Worm (Caenorhabditis elegans): Measurements from ENCODE around the gene chil-6.
"Not testable (repeated sequence)": the region's sequence is repeated elsewhere in the genome, so short reads cannot be mapped to it uniquely, and the experiment has no call there.

The chil-6 gene

DNA sequence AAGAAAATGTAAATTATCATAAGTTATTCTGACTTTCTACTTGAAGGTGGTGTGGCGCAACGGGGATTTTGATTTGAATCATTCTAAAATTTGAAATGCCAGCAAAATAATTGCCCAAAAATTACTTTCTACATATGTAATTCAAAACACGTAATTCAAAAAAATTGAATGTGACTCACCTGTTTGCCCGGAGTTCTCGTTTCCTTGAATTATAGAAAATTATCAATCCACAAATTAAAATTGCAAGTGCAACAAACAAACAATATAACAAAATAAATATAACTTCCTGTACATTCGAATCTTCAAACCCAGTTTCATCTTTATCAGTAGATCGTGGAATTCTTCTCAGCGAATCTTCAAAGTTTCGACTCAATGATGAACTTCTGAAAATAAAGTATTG, 10.5 kb upstream of the chil-6 start:
- TF ChIP-seq unc-62 (GFP tag; optimal IDR thresholded peaks at IDR 0.05), result no peak

DNA sequence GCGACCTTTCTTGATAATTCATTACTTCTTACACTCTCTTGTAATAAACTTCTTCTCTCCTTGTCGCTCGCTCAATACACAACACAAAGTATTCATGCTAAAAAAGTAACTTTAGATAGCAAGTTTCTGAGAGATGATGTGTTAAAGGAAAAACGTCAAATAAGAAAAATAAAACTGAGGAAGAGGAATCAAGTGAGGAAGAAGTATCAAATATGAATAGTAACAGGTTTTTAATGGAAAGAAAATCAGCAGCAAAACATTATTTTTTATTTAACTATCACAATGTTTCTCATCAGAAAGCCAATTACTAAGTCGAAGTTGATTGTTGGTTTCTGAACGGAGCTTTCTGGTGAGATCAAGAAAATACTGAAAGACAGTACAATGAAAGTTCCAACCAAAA, 8.7 kb upstream of the chil-6 start, which contains the start of gene chil-1:
Gene chil-1, minus strand, starts transcription at position 101 of the 400 bp plus-strand sequence.
- not testable (repeated sequence) for TF ChIP-seq unc-62 (GFP tag; optimal IDR thresholded peaks at IDR 0.05)

DNA sequence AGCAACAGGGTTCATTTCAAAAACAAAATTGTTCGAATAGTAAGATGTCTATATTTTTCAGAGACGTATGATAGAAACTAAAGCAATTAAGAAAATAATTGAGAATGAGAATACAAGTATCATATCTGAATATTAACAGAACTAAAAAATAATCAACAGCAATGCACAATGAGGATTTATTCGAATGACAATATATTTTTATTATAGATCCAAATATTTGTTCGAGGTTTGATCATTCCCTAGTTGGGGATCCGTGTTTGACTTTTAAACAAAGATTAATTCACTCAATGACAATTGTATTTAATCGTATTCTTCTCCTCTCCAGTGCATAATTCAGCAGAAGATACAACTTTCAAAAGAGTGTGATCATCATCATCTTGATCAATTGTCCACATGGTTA, 4.5 kb upstream of the chil-6 start, which contains the start of gene C08H9.18:
Gene C08H9.18, minus strand, starts transcription at position 101 of the 400 bp plus-strand sequence.
- TF ChIP-seq unc-62 (GFP tag; optimal IDR thresholded peaks at IDR 0.05), result no peak

DNA sequence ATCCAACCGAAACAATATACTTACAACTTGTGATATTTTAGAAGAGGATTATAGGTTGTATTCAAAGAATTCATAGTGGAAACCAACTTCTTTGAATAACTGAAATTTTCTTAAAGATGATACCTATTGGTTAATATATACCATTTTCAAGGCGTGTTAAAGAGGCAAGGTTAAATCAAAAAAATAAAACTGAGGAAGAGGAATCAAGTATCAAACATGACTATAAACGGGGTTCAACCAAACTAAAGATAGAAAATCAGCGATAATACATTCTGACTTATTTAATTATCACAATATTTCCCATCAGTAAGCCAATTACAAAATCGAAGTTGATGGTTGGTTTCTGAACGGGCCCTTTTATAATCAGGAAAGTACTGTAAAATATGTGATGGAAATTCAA, 3.7 kb upstream of the chil-6 start, which contains the start of gene chil-3:
Gene chil-3, minus strand, starts transcription at position 101 of the 400 bp plus-strand sequence.
- TF ChIP-seq unc-62 (GFP tag; optimal IDR thresholded peaks at IDR 0.05), result no peak

DNA sequence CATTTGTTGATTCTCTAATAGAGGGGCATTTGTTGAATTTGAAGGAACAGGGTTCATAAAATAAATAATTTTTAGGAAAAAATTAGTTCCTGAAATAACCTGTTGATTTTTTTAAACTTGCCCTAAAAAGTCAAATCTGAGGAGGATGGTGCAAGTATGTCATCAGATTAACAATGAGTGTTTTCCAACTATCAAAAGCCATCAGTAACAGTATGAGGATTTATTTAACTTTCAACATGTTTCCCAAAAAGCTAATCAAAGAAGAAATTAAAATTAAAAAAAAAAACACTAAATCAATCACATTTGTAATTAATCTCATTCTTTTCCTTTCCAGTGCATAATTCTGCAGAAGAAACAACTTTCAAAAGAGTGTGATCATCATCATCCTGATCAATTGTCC, 1.9 kb upstream of the chil-6 start, which contains the start of gene chil-5:
Gene chil-5, minus strand, starts transcription at position 101 of the 400 bp plus-strand sequence.
- no peak for TF ChIP-seq unc-62 (GFP tag; optimal IDR thresholded peaks at IDR 0.05)

DNA sequence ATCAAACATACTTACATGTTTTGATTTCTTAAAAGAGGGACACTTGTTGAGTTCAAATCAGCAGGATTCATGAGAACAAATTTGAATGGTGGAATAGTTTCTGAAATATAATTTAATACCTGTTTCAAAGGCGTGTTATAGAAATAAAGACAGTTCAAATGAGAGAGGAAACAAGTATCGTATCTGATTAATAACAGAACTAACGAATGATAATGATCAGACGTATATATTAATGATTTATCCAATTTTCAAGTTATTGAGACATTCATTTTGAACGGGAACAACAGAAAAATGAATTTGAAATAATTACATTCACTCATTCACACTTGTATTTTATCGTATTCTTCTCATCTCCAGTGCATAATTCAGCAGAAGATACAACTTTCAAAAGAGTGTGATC, 2.1 kb downstream of the chil-6 start, which contains the start of gene chil-4:
Gene chil-4, minus strand, starts transcription at position 101 of the 400 bp plus-strand sequence.
- no peak for TF ChIP-seq unc-62 (GFP tag; optimal IDR thresholded peaks at IDR 0.05)

DNA sequence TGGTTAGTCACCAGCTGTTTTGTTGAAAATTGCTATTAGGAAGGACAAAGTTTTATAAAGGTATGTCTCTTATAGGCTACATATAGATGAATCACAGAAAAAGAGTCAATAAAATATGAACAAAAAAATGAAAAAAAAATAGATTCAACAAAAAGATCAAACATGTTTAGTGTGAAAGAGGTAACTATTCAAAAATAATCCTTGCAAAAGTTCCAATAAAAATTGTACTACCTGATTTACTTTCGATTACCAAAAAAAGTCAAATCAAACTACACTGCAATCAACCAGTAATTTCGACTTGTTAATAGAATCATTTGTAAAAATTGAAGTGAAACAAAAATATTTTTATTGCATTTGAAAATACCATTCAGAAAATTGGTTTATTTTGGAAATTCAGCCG, 6.7 kb downstream of the chil-6 start, which contains the start of gene ZK938.10:
Gene ZK938.10, minus strand, starts transcription at position 101 of the 400 bp plus-strand sequence.
- TF ChIP-seq unc-62 (GFP tag; optimal IDR thresholded peaks at IDR 0.05), result no peak

DNA sequence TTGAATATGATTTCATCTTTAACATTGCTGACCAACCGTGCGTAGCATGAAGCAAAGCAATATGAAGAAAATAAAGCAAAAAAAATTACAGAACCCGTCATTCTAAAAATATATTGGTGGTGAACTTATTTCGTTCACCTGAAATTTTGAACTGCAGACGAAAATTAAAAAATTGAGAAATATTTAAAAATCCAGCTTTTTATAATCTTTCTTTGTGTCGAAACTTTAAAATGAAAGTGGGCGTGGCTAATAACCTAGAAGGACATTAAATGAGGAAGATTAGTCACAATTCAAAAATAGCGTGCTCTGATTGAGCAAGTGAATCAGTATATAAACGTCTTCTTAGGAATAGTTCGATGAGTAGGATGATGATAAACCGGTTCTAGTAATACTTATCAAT, 8.2 kb downstream of the chil-6 start, which contains the start of gene old-2:
Gene old-2, minus strand, starts transcription at position 101 of the 400 bp plus-strand sequence.
- TF ChIP-seq unc-62 (GFP tag; optimal IDR thresholded peaks at IDR 0.05), result no peak

DNA sequence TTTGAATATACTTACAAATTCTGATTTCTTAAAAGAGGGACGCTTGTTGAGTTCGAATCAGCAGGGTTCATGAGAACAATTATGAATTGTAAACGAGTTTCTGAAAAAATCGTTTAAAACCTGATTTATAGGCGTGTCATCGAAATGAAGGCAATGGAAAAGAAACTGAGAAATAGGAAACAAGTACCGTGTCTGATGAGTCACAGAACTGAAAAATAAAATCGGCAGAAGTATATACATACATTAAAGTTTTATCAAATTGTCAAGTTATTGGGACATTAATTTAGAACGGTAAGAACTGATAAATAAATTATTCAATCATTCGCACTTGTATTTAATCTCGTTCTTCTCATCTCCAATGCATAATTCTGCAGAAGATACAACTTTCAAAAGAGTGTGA, 12.5 kb downstream of the chil-6 start, which contains the start of gene chil-9:
Gene chil-9, minus strand, starts transcription at position 101 of the 400 bp plus-strand sequence.
- TF ChIP-seq unc-62 (GFP tag; optimal IDR thresholded peaks at IDR 0.05), result no peak

DNA sequence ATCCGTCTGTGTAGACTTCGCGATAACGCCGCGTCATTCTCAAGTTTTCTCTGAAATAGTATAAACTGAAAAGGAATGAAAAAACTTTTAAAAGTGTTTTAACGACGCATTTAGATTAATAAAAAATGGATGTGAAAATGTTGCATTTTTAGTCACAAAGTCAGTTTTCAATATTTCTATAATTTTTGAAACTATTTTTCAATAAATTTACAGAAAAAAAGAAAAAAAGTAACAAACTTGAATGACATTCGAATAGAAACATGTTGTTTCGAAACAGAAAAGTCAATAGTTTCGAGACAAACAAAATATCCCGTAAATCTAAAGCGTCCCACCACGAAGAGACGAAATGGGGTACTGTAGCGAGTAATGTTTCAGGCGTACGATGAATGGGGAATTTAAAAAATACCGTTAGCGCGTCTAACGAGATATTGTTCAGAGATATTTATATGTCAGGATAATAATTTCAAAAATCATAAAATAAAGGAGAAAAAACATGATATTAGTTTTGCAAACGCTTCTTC, 15.6 kb downstream of the chil-6 start, which contains the start of gene rnh-1.2:
Gene rnh-1.2, minus strand, starts transcription at position 51 of the 521 bp plus-strand sequence.
- TF ChIP-seq unc-62 (GFP tag; optimal IDR thresholded peaks at IDR 0.05), result no peak

DNA sequence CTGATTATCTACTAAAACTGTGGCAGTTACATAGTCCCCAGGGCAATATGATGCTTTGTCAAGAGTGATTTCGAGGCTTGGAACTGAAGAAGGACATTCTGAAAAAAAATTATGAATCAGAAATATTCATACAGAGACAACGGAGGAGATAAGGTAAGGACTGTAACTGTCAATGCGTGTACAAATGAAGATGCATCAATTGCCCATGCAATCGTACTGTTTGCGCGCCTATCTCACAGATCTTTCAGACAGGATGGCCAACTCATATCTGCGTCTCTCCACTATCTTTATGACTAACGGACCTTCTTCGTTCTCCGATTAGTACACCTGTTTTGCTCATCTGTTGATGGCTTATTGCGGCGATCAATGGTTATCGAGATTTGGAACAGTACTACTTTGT, 17.4 kb downstream of the chil-6 start, which contains the start of gene ZK938.11:
Gene ZK938.11, minus strand, starts transcription at position 101 of the 400 bp plus-strand sequence.
- TF ChIP-seq unc-62 (GFP tag; optimal IDR thresholded peaks at IDR 0.05), result no peak

DNA sequence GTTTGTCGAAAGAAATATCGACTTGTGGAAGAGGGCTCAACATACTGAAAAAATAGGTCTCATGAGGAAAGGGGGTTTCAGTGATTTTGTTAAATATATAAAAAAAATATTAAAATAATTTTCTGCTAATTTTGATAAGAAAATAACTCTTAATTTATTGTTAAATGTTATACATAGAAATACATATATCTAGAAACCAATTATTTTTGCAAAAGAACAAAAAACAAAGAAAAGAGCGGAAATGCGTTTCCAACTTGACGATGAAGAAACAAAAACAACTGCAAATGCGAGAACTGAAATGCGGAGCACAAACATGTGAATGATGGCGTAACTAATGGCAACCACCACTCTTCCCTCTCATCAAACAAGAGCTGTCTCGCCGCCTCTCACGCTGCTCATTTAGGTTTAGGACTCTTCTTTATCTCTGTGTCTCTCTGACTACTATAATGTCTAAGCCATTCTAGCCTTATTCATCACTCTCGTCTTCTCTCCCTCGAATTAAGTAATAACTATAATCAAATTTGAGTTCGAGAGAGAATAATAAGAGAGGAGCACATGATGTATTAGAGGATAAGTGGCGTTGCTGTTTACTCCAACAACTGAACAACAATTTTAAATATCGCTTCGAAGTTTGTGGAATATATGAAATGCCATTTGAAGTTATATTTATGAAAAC, 19.3 kb downstream of the chil-6 start, which contains the start of gene arrd-4:
Gene arrd-4, minus strand, starts transcription at position 51 of the 676 bp plus-strand sequence.
- no peak for TF ChIP-seq unc-62 (GFP tag; optimal IDR thresholded peaks at IDR 0.05)

DNA sequence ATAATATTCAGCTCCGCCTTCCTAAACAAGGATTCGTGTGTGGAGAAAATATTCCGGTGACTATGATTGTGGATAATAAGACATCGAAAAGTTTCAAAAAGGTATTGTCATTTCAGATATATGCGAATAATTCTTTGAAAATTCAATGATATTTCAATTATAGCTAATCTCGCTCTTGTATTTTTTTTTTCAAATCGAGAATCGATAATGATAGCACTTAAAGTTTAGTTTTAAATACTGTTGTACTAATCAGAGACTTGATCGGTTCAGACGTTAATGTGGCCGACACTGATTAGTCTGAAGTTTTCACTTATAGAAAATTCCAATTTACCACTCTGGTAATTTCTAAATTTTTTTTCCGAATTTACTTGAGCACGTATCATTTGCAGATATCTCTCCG, 21.7 kb downstream of the chil-6 start:
- no peak for TF ChIP-seq unc-62 (GFP tag; optimal IDR thresholded peaks at IDR 0.05)

DNA sequence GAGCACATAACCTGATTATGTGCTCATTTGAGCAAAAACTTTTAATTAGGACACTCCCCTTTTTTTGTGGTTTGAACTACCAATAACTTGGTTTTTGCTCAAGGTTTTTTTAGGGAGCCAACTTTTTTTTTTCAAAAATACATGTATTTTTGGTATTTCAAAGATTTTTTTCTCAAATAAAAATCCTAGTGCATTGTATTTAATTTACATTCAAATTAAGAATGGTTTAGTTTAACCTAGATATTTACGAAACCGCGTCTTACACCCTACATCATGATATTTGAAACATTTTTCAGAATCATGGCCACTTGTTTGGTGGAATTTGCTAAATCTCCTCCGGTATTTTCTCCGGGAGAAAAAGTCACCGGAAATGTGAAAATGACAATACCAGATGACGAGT, 22.8 kb downstream of the chil-6 start, which contains the start of gene arrd-5:
Gene arrd-5, plus strand, starts transcription at position 301 of the 400 bp plus-strand sequence.
- TF ChIP-seq unc-62 (GFP tag; optimal IDR thresholded peaks at IDR 0.05), result no peak

DNA sequence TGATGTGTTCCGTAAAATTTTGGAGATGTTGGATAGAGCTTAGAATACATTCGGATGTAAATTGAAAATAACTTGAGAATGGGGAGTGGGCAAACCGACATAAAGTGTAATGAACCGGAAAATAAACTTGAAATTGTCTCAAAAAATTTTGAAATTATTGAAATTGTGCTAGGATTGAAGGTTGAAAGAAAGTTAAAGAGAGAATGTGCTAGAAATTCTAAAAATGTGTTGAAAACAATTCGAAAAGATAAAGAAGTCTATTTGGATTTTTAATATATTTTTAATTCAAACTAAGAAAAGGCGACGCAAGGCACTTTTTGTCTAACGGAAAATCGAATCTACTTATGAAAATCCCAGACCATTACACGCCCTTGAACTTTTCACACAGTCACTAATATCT, 23.8 kb downstream of the chil-6 start, which contains the start of gene ZK938.3:
Gene ZK938.3, minus strand, starts transcription at position 101 of the 400 bp plus-strand sequence.
- TF ChIP-seq unc-62 (GFP tag; optimal IDR thresholded peaks at IDR 0.05), result no peak

DNA sequence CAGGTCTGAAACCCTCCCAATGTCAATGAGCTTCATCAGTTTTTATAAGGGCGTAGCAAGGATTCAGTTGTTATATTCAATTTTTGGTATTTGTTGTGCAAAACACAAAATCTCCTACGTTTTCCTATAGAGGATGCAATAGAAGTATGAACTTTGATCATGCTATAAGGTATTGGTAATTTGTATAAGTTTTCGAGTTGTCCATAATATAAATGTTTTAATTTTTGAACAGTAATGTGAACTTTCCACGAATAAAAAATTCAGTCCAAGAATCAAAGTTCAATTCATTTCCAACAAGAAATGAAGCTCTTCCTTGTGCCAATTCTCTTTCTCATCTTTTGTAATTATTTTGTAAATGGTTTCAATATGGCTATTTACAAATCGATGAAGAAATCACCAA, 26.7 kb downstream of the chil-6 start, which contains the start of gene ZK938.12:
Gene ZK938.12, plus strand, starts transcription at position 301 of the 400 bp plus-strand sequence.
- no peak for TF ChIP-seq unc-62 (GFP tag; optimal IDR thresholded peaks at IDR 0.05)

Data from whole organism, dauer.